Fruit fly (Drosophila melanogaster) whole organism, embryonic: ENCODE measurements around the gene CG6893.
A peak's percentile ranks its signal among the peaks of the same experiment; 100 is the strongest.

ENCODE experiments used
- Abd-B ChIP-seq: fragments of 200-800 bp; sonication (Bioruptor generic); optimal IDR thresholded peaks from 2 replicates; lab custom pipeline; 2018; ENCODE audit warnings: missing biosample characterization, mild to moderate bottlenecking, missing genetic modification characterization, moderate library complexity
- Asciz ChIP-seq: fragments of 200-800 bp; sonication (Bioruptor generic); optimal IDR thresholded peaks from 2 replicates; lab custom pipeline; 2017; ENCODE audit warnings: missing biosample characterization, mild to moderate bottlenecking, missing genetic modification characterization, missing genetic modification reagents
- CG11696 ChIP-seq: fragments of 200-800 bp; sonication (Bioruptor generic); IDR thresholded peaks from 2 replicates; pipeline ENCODE4 v1.3.6; 2022; ENCODE audit warnings: missing biosample characterization, missing genetic modification characterization
- CG11723 ChIP-seq: fragments of 200-800 bp; sonication (Bioruptor generic); optimal IDR thresholded peaks from 2 replicates; lab custom pipeline; 2017; ENCODE audit warnings: missing biosample characterization, mild to moderate bottlenecking, missing genetic modification characterization
- CG12155 ChIP-seq: fragments of 200-800 bp; sonication (Bioruptor generic); optimal IDR thresholded peaks from 3 replicates; lab custom pipeline; 2016; ENCODE audit warnings: missing biosample characterization, missing genetic modification characterization
- CG17359 ChIP-seq: fragments of 200-800 bp; sonication (Bioruptor generic); optimal IDR thresholded peaks from 3 replicates; lab custom pipeline; 2018; ENCODE audit warnings: missing biosample characterization, mild to moderate bottlenecking, missing genetic modification characterization, moderate library complexity
- CG1832 ChIP-seq: fragments of 200-800 bp; sonication (Bioruptor generic); optimal IDR thresholded peaks from 2 replicates; lab custom pipeline; 2017; ENCODE audit warnings: missing biosample characterization, mild to moderate bottlenecking, missing genetic modification characterization, inconsistent platforms
- CG2116 ChIP-seq: fragments of 200-800 bp; sonication (Bioruptor generic); optimal IDR thresholded peaks from 3 replicates; lab custom pipeline; 2018; ENCODE audit warnings: missing biosample characterization, mild to moderate bottlenecking, missing genetic modification characterization
- CG2120 ChIP-seq: fragments of 200-800 bp; sonication (Bioruptor generic); optimal IDR thresholded peaks from 3 replicates; lab custom pipeline; 2016; ENCODE audit warnings: missing biosample characterization, missing genetic modification characterization
- CG2202 ChIP-seq: fragments of 200-800 bp; sonication (Bioruptor generic); optimal IDR thresholded peaks from 2 replicates; lab custom pipeline; 2018; ENCODE audit warnings: missing biosample characterization, mild to moderate bottlenecking, missing genetic modification characterization
- CG34224 ChIP-seq: fragments of 200-800 bp; sonication (Bioruptor generic); IDR thresholded peaks from 3 replicates; pipeline ENCODE4 v1.3.6; 2022; ENCODE audit warnings: missing biosample characterization, missing genetic modification characterization; ENCODE audit not compliant: partially characterized antibody
- CG34422 ChIP-seq: fragments of 200-800 bp; sonication (Bioruptor generic); IDR thresholded peaks from 3 replicates; pipeline ENCODE4 v1.3.6; 2022; ENCODE audit warnings: missing biosample characterization, missing genetic modification characterization
- CG3847 ChIP-seq: fragments of 200-800 bp; sonication (Bioruptor generic); IDR thresholded peaks from 2 replicates; pipeline ENCODE4 v1.3.6; 2022; ENCODE audit warnings: missing biosample characterization, missing genetic modification characterization
- CG4424 ChIP-seq: fragments of 200-800 bp; sonication (Bioruptor generic); optimal IDR thresholded peaks from 3 replicates; lab custom pipeline; 2016; ENCODE audit warnings: missing biosample characterization, missing genetic modification characterization
- CG6765 ChIP-seq: fragments of 200-800 bp; sonication (Bioruptor generic); optimal IDR thresholded peaks from 3 replicates; lab custom pipeline; 2017; ENCODE audit warnings: missing biosample characterization, mild to moderate bottlenecking, missing genetic modification characterization
- CG8924 ChIP-seq: fragments of 200-800 bp; optimal IDR thresholded peaks from 3 replicates; lab custom pipeline; 2019; ENCODE audit warnings: missing biosample characterization, mild to moderate bottlenecking, missing genetic modification characterization, moderate library complexity
- CG9609 ChIP-seq: fragments of 200-800 bp; sonication (Bioruptor generic); optimal IDR thresholded peaks from 3 replicates; lab custom pipeline; 2016; ENCODE audit warnings: missing biosample characterization, missing genetic modification characterization
- CTCF ChIP-seq: fragments of 200-800 bp; sonication (Bioruptor generic); optimal IDR thresholded peaks from 2 replicates; lab custom pipeline; 2017; ENCODE audit warnings: missing biosample characterization, mild to moderate bottlenecking, missing genetic modification characterization, moderate library complexity
- Camta ChIP-seq: fragments of 200-800 bp; sonication (Bioruptor generic); optimal IDR thresholded peaks from 2 replicates; lab custom pipeline; 2016; ENCODE audit warnings: missing biosample characterization, missing genetic modification characterization
- CoRest ChIP-seq: fragments of 200-800 bp; sonication (Bioruptor generic); optimal IDR thresholded peaks from 3 replicates; lab custom pipeline; 2018; ENCODE audit warnings: missing biosample characterization, mild to moderate bottlenecking, missing genetic modification characterization, moderate library complexity
- Dbx ChIP-seq: fragments of 200-800 bp; sonication (Bioruptor generic); IDR thresholded peaks from 3 replicates; pipeline ENCODE4 v1.3.6; 2022; ENCODE audit warnings: missing biosample characterization, missing genetic modification characterization
- Dref ChIP-seq: fragments of 200-800 bp; sonication (Bioruptor generic); IDR thresholded peaks from 2 replicates; pipeline ENCODE4 v1.3.6; 2022; ENCODE audit warnings: missing biosample characterization, missing genetic modification characterization
- E2f2 ChIP-seq: fragments of 200-800 bp; sonication (Bioruptor generic); IDR thresholded peaks from 2 replicates; pipeline ENCODE4 v1.3.6; 2022; ENCODE audit warnings: missing biosample characterization, missing genetic modification characterization
- ERR ChIP-seq: fragments of 200-800 bp; sonication (Bioruptor generic); optimal IDR thresholded peaks from 2 replicates; lab custom pipeline; 2016; ENCODE audit warnings: missing biosample characterization, missing genetic modification characterization
- Hand ChIP-seq: fragments of 200-800 bp; sonication (Bioruptor generic); optimal IDR thresholded peaks from 2 replicates; lab custom pipeline; 2017; ENCODE audit warnings: mild to moderate bottlenecking, missing biosample characterization, missing genetic modification reagents, missing genetic modification characterization
- Hr39 ChIP-seq: fragments of >200 bp; optimal IDR thresholded peaks from 2 replicates; lab custom pipeline; 2017
- Neu2 ChIP-seq: fragments of 200-800 bp; sonication (Bioruptor generic); optimal IDR thresholded peaks from 3 replicates; lab custom pipeline; 2016; ENCODE audit warnings: missing biosample characterization, missing genetic modification characterization, borderline replicate concordance
- Ravus ChIP-seq: fragments of 200-800 bp; sonication (Bioruptor generic); IDR thresholded peaks from 2 replicates; pipeline ENCODE4 v1.3.6; 2022; ENCODE audit warnings: missing biosample characterization, missing genetic modification characterization
- Spps ChIP-seq: fragments of 200-800 bp; sonication (Bioruptor generic); optimal IDR thresholded peaks from 2 replicates; lab custom pipeline; 2018; ENCODE audit warnings: missing biosample characterization, mild to moderate bottlenecking, missing genetic modification characterization
- Ssrp ChIP-seq: fragments of 200-800 bp; sonication (Bioruptor generic); optimal IDR thresholded peaks from 2 replicates; lab custom pipeline; 2018; ENCODE audit warnings: missing biosample characterization, mild to moderate bottlenecking, missing genetic modification characterization, moderate library complexity
- Stat92E ChIP-seq, 3 experiments: fragments of >200 bp in 2 of 3; fragments of 200-800 bp in 1 of 3; sonication (Bioruptor generic) in 1 of 3; optimal IDR thresholded peaks; 2 replicates each; lab custom pipeline; 2017 to 2019; ENCODE audit warnings: missing biosample characterization in 3 of 3, missing genetic modification characterization in 3 of 3, mild to moderate bottlenecking in 1 of 3, moderate library complexity in 1 of 3
- Vsx1 ChIP-seq: fragments of 200-800 bp; sonication (Bioruptor generic); optimal IDR thresholded peaks from 2 replicates; lab custom pipeline; 2017; ENCODE audit warnings: missing biosample characterization, mild to moderate bottlenecking, missing genetic modification characterization, missing genetic modification reagents
- ato ChIP-seq: fragments of 200-800 bp; sonication (Bioruptor generic); IDR thresholded peaks from 2 replicates; pipeline ENCODE4 v1.3.6; 2022; ENCODE audit warnings: missing biosample characterization, missing genetic modification characterization; ENCODE audit not compliant: partially characterized antibody
- bbx ChIP-seq: fragments of 200-800 bp; sonication (Bioruptor generic); IDR thresholded peaks from 2 replicates; pipeline ENCODE4 v1.3.6; 2022; ENCODE audit warnings: missing biosample characterization, missing genetic modification characterization; ENCODE audit not compliant: partially characterized antibody
- dan ChIP-seq: fragments of 200-800 bp; sonication (Bioruptor generic); IDR thresholded peaks from 2 replicates; pipeline ENCODE4 v1.3.6; 2022; ENCODE audit warnings: missing biosample characterization, missing genetic modification characterization
- dimm ChIP-seq: fragments of 200-800 bp; sonication (Bioruptor generic); IDR thresholded peaks from 2 replicates; pipeline ENCODE4 v1.3.6; 2022; ENCODE audit warnings: missing biosample characterization, missing genetic modification characterization
- dm ChIP-seq: fragments of 200-800 bp; sonication (Bioruptor generic); optimal IDR thresholded peaks from 3 replicates; lab custom pipeline; 2016; ENCODE audit warnings: missing biosample characterization, missing genetic modification characterization
- dmrt11E ChIP-seq: fragments of 200-800 bp; sonication (Bioruptor generic); optimal IDR thresholded peaks from 3 replicates; lab custom pipeline; 2018; ENCODE audit warnings: missing biosample characterization, mild to moderate bottlenecking, missing genetic modification characterization, moderate library complexity
- hb ChIP-seq: fragments of 200-800 bp; sonication (Bioruptor generic); IDR thresholded peaks from 3 replicates; pipeline ENCODE4 v1.3.6; 2022; ENCODE audit warnings: missing biosample characterization, missing genetic modification characterization; ENCODE audit not compliant: partially characterized antibody
- ken ChIP-seq: fragments of 200-800 bp; sonication (Bioruptor generic); IDR thresholded peaks from 3 replicates; pipeline ENCODE4 v1.3.6; 2022; ENCODE audit warnings: missing biosample characterization, missing genetic modification characterization
- lab ChIP-seq: fragments of 200-800 bp; sonication (Bioruptor generic); optimal IDR thresholded peaks from 3 replicates; lab custom pipeline; 2017; ENCODE audit warnings: missing biosample characterization, missing genetic modification characterization, mild to moderate bottlenecking, moderate library complexity, missing genetic modification reagents
- lov ChIP-seq, 2 experiments: fragments of 200-800 bp in 1 of 2; fragments of >200 bp in 1 of 2; sonication (Bioruptor generic) in 1 of 2; IDR thresholded peaks in 1 of 2; optimal IDR thresholded peaks in 1 of 2; 2 replicates in 1 of 2; 3 replicates in 1 of 2; pipeline versions ENCODE4 v1.3.6 to Lab custom; 2017 to 2022; ENCODE audit warnings: missing biosample characterization in 1 of 2, missing genetic modification characterization in 1 of 2
- mam ChIP-seq: fragments of 200-800 bp; sonication (Bioruptor generic); optimal IDR thresholded peaks from 3 replicates; lab custom pipeline; 2016; ENCODE audit warnings: missing biosample characterization, missing genetic modification characterization
- pnt ChIP-seq: fragments of 200-800 bp; sonication (Bioruptor generic); optimal IDR thresholded peaks from 3 replicates; lab custom pipeline; 2016; ENCODE audit warnings: missing biosample characterization, missing genetic modification characterization
- rib ChIP-seq: fragments of 200-800 bp; sonication (Bioruptor generic); IDR thresholded peaks from 2 replicates; pipeline ENCODE4 v1.3.6; 2022; ENCODE audit warnings: missing biosample characterization, missing genetic modification characterization
- scrt ChIP-seq: fragments of 200-800 bp; sonication (Bioruptor generic); optimal IDR thresholded peaks from 2 replicates; lab custom pipeline; 2018; ENCODE audit warnings: missing biosample characterization, mild to moderate bottlenecking, missing genetic modification characterization, moderate library complexity
- tna ChIP-seq: fragments of 200-800 bp; sonication (Bioruptor generic); IDR thresholded peaks from 2 replicates; pipeline ENCODE4 v1.3.6; 2022; ENCODE audit warnings: missing biosample characterization, missing genetic modification characterization; ENCODE audit not compliant: partially characterized antibody
- trem ChIP-seq: fragments of 200-800 bp; optimal IDR thresholded peaks from 3 replicates; lab custom pipeline; 2019; ENCODE audit warnings: missing biosample characterization, mild to moderate bottlenecking, missing genetic modification characterization, moderate library complexity
- yki ChIP-seq: fragments of >200 bp; optimal IDR thresholded peaks from 3 replicates; lab custom pipeline; 2018

Gene CG6893

dm6 chr3L:18672986-18673633 is 20.9 kb upstream of the CG6893 start, which contains the start of gene Capr (continued):
- TF ChIP-seq Vsx1 (GFP tag; lab: Kevin White, UChicago) = no peak
- peak; percentile 79 for TF ChIP-seq dm (GFP tag; lab: Kevin White, UChicago)
- TF ChIP-seq yki (lab: Kevin White, UChicago) = no peak
- TF ChIP-seq dmrt11E (tag; lab: Kevin White, UChicago) = no peak
- peak; percentile 6 for TF ChIP-seq CG8924
- TF ChIP-seq Ssrp (tag; lab: Kevin White, UChicago) = no peak
- TF ChIP-seq CG2202 (tag; lab: Kevin White, UChicago) = peak; percentile 3
- peak; percentile 93 for TF ChIP-seq CG2116
- TF ChIP-seq Hr39 (lab: Kevin White, UChicago) = no peak
- TF ChIP-seq Stat92E (GFP tag; optimal IDR thresholded peaks at IDR 0.05; lab: Kevin White, UChicago) = peak in 1 of 3 experiments; percentile 61
- no peak for TF ChIP-seq CG1832 (GFP tag; lab: Kevin White, UChicago)
- TF ChIP-seq CG9609 (GFP tag; lab: Kevin White, UChicago) = no peak
- peak; percentile 64 for TF ChIP-seq mam (GFP tag; lab: Kevin White, UChicago)
- TF ChIP-seq lov (optimal IDR thresholded peaks at IDR 0.05; lab: Kevin White, UChicago) = no peak
- TF ChIP-seq lov (GFP tag; IDR thresholded peaks at IDR 0.05; lab: Robert Waterston, UW) = peak; percentile 48; the same call in 1 of the 3 replicates
- no peak for TF ChIP-seq scrt (GFP tag; lab: Kevin White, UChicago)
- peak; percentile 54; the same call in 1 of the 3 replicates for TF ChIP-seq CG34422 (GFP tag; lab: Robert Waterston, UW)
- TF ChIP-seq rib (GFP tag; lab: Robert Waterston, UW) = peak; percentile 64; the same call in 1 of the 2 replicates
- TF ChIP-seq pnt (GFP tag; lab: Kevin White, UChicago) = no peak
- no peak for TF ChIP-seq CG12155
- no peak for TF ChIP-seq Neu2 (GFP tag; lab: Kevin White, UChicago)
- TF ChIP-seq Camta (GFP tag; lab: Kevin White, UChicago) = peak; percentile 10
- TF ChIP-seq dimm = no peak
- TF ChIP-seq ato (GFP tag; lab: Robert Waterston, UW) = peak; percentile 100
- no peak for TF ChIP-seq Hand (GFP tag; lab: Kevin White, UChicago)
- peak; percentile 44 for TF ChIP-seq CTCF (GFP tag; lab: Kevin White, UChicago)
- TF ChIP-seq CG11696 (GFP tag; lab: Robert Waterston, UW) = no peak
- TF ChIP-seq hb (GFP tag; lab: Robert Waterston, UW) = peak; percentile 100
- peak; percentile 86 for TF ChIP-seq E2f2
- no peak for TF ChIP-seq Asciz (GFP tag; lab: Kevin White, UChicago)
- peak; percentile 100 for TF ChIP-seq tna (GFP tag; lab: Robert Waterston, UW)
- TF ChIP-seq lab (GFP tag; lab: Kevin White, UChicago) = no peak
- TF ChIP-seq trem (tag; lab: Kevin White, UChicago) = peak; percentile 88
- no peak for TF ChIP-seq Spps (tag; lab: Kevin White, UChicago)
- TF ChIP-seq CG6765 (GFP tag; lab: Kevin White, UChicago) = peak; percentile 3
- no peak for TF ChIP-seq Ravus (GFP tag; lab: Robert Waterston, UW)
- TF ChIP-seq Dbx (GFP tag; lab: Robert Waterston, UW) = peak; percentile 73; the same call in 2 of the 3 replicates
- peak; percentile 34 for TF ChIP-seq CoRest (tag; lab: Kevin White, UChicago)
- TF ChIP-seq CG17359 (tag; lab: Kevin White, UChicago) = no peak
- TF ChIP-seq CG2120 (GFP tag; lab: Kevin White, UChicago) = peak; percentile 24
- no peak for TF ChIP-seq CG11723 (GFP tag; lab: Kevin White, UChicago)
- TF ChIP-seq Abd-B = no peak
- TF ChIP-seq ken = no peak
- TF ChIP-seq Dref (GFP tag; lab: Robert Waterston, UW) = peak; percentile 99
- peak; percentile 100 for TF ChIP-seq bbx
- TF ChIP-seq CG3847 (GFP tag; lab: Robert Waterston, UW) = peak; percentile 70
- TF ChIP-seq dan (GFP tag; lab: Robert Waterston, UW) = no peak
- TF ChIP-seq ERR = peak; percentile 32
- peak; percentile 100 for TF ChIP-seq CG34224
- no peak for TF ChIP-seq CG4424 (GFP tag; lab: Kevin White, UChicago)
